Worm (Caenorhabditis elegans): ENCODE measurements around the gene nit-1.

The nit-1 gene

DNA sequence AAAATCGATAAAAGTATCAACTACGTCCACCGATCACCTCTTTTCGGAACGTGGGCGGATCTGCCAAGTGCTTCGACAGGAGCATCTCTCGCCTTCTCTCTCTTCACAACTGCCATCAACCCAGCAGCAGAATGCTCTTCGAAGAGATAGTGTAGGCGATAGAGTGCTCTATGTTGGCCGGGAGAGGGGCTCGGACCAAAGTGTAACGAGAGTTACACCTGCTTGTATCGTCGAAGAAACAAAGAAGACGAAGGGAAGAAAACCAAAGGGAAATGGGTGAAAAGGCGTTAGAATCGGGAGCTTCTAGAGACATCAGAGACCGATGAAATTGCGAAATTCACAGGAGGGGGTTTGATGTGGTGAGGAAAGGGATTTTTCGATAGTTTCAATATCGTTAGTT is 7.2 kb upstream of the nit-1 start:
- TF ChIP-seq cnd-1 (tag; optimal IDR thresholded peaks at IDR 0.05) (peak; percentile 11), blmp-1 (tag; optimal IDR thresholded peaks at IDR 0.05) (no peak), hlh-1 (tag; optimal IDR thresholded peaks at IDR 0.05) (peak; percentile 95), nhr-76 (tag; optimal IDR thresholded peaks at IDR 0.05) (no peak), unc-120 (tag; optimal IDR thresholded peaks at IDR 0.05; ENCODE audit: poor library complexity, severe bottlenecking) (peak; percentile 82), elt-3 (tag; optimal IDR thresholded peaks at IDR 0.05) (no peak), flh-1 (GFP tag; optimal IDR thresholded peaks at IDR 0.05) (no peak), lsy-2 (tag; optimal IDR thresholded peaks at IDR 0.05) (no peak), unc-62 (GFP tag; optimal IDR thresholded peaks at IDR 0.05) (peak; percentile 50)

DNA sequence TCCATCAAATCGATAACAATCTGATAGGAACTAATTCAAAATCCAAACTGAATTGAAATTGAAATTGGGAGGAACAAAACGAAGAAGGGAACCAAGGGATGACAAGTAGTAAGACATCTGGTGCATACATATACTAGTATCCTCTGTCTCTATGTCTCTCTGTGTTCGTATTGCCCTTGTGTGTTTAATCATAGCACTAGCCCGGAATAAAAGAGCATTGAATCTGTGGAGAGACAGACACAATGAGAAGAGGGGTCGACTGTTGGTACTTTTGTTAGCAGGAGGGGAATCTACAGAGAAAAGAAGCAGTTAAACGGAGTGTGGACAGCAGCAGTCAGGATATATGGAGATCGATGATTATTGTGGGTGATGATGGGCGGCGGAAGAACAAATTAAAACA is 6.3 kb upstream of the nit-1 start:
- TF ChIP-seq nhr-76 (tag; optimal IDR thresholded peaks at IDR 0.05) (no peak), elt-1 (tag; optimal IDR thresholded peaks at IDR 0.05; ENCODE audit: borderline replicate concordance, insufficient read depth) (no peak), nhr-28 (tag; optimal IDR thresholded peaks at IDR 0.05) (no peak), mls-2 (tag; optimal IDR thresholded peaks at IDR 0.05) (no peak), sptf-1 (tag; optimal IDR thresholded peaks at IDR 0.05) (no peak), M03D4.4 (tag; optimal IDR thresholded peaks at IDR 0.05) (no peak), ztf-11 (tag; optimal IDR thresholded peaks at IDR 0.05) (peak; percentile 24), lin-13 (tag; optimal IDR thresholded peaks at IDR 0.05) (no peak), lsy-2 (tag; optimal IDR thresholded peaks at IDR 0.05) (no peak), ham-2 (GFP tag; optimal IDR thresholded peaks at IDR 0.05) (peak; percentile 88), unc-120 (tag; optimal IDR thresholded peaks at IDR 0.05; ENCODE audit: poor library complexity, severe bottlenecking) (peak; percentile 30), tbx-8 (GFP tag; optimal IDR thresholded peaks at IDR 0.05) (no peak), zip-8 (tag; optimal IDR thresholded peaks at IDR 0.05) (no peak), nhr-237 (tag; optimal IDR thresholded peaks at IDR 0.05) (no peak), blmp-1 (tag; optimal IDR thresholded peaks at IDR 0.05) (no peak), drap-1 (GFP tag; optimal IDR thresholded peaks at IDR 0.05) (no peak), mep-1 (tag; optimal IDR thresholded peaks at IDR 0.05) (peak; percentile 15), cnd-1 (tag; optimal IDR thresholded peaks at IDR 0.05) (peak; percentile 12), ces-1 (GFP tag; optimal IDR thresholded peaks at IDR 0.05) (peak; percentile 37), sem-2 (GFP tag; optimal IDR thresholded peaks at IDR 0.05) (no peak), pha-4 (tag; optimal IDR thresholded peaks at IDR 0.05) (peak; percentile 4), flh-1 (GFP tag; optimal IDR thresholded peaks at IDR 0.05) (no peak), elt-3 (tag; optimal IDR thresholded peaks at IDR 0.05) (no peak), bed-3 (GFP tag; optimal IDR thresholded peaks at IDR 0.05) (no peak), ceh-83 (GFP tag; optimal IDR thresholded peaks at IDR 0.05) (no peak), nhr-12 (tag; optimal IDR thresholded peaks at IDR 0.05) (no peak), unc-62 (GFP tag; optimal IDR thresholded peaks at IDR 0.05) (peak; percentile 53), mab-5 (tag; optimal IDR thresholded peaks at IDR 0.05) (no peak), nhr-2 (tag; optimal IDR thresholded peaks at IDR 0.05) (peak; percentile 4), ceh-43 (GFP tag; optimal IDR thresholded peaks at IDR 0.05) (no peak), snpc-4 (tag; optimal IDR thresholded peaks at IDR 0.05) (no peak), ceh-39 (tag; optimal IDR thresholded peaks at IDR 0.05) (no peak), lin-32 (GFP tag; optimal IDR thresholded peaks at IDR 0.05) (no peak), unc-39 (tag; optimal IDR thresholded peaks at IDR 0.05) (no peak), hlh-1 (tag; optimal IDR thresholded peaks at IDR 0.05) (peak; percentile 79)

DNA sequence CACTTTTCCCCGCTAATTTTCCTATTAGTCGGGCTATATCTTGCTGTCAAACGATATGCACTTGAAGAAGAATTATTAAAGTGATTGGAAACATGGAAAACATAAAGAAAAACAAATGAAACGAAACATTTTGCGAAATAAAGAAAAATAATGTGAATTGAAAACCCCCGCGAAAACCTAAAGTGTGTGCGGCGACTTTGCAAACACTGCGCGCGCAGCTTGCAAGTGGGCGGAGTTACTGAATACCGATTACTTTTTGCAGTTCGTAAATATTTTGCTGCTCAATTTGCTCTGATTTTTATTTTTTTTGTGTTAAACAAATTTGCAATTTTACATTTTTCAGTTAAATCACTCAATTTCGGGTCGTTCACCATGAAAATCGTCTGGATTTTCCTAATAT is 5.4 kb upstream of the nit-1 start, which contains the start of gene ccdc-47:
Gene ccdc-47 (plus strand): TSS at position 344 of the 400 bp plus-strand sequence.
- TF ChIP-seq blmp-1 (tag; optimal IDR thresholded peaks at IDR 0.05), result peak; percentile 62
- peak; percentile 84 for TF ChIP-seq nhr-76 (tag; optimal IDR thresholded peaks at IDR 0.05)
- peak; percentile 90 for TF ChIP-seq ztf-11 (tag; optimal IDR thresholded peaks at IDR 0.05)
- TF ChIP-seq unc-39 (tag; optimal IDR thresholded peaks at IDR 0.05), result peak; percentile 44
- TF ChIP-seq unc-62 (GFP tag; optimal IDR thresholded peaks at IDR 0.05), result no peak
- peak; percentile 74 for TF ChIP-seq ceh-83 (GFP tag; optimal IDR thresholded peaks at IDR 0.05)
- peak; percentile 83 for TF ChIP-seq M03D4.4 (tag; optimal IDR thresholded peaks at IDR 0.05)
- peak; percentile 93 for TF ChIP-seq mls-2 (tag; optimal IDR thresholded peaks at IDR 0.05)
- peak; percentile 89 for TF ChIP-seq drap-1 (GFP tag; optimal IDR thresholded peaks at IDR 0.05)
- peak; percentile 71 for TF ChIP-seq pha-4 (tag; optimal IDR thresholded peaks at IDR 0.05)
- TF ChIP-seq sem-2 (GFP tag; optimal IDR thresholded peaks at IDR 0.05), result peak; percentile 64
- peak; percentile 71 for TF ChIP-seq ham-2 (GFP tag; optimal IDR thresholded peaks at IDR 0.05)
- TF ChIP-seq elt-1 (tag; optimal IDR thresholded peaks at IDR 0.05; ENCODE audit: borderline replicate concordance, insufficient read depth), result peak; percentile 27
- no peak for TF ChIP-seq nhr-12 (tag; optimal IDR thresholded peaks at IDR 0.05)
- TF ChIP-seq nhr-28 (tag; optimal IDR thresholded peaks at IDR 0.05), result peak; percentile 41
- peak; percentile 83 for TF ChIP-seq ceh-43 (GFP tag; optimal IDR thresholded peaks at IDR 0.05)
- peak; percentile 44 for TF ChIP-seq ces-1 (GFP tag; optimal IDR thresholded peaks at IDR 0.05)
- peak; percentile 71 for TF ChIP-seq lin-32 (GFP tag; optimal IDR thresholded peaks at IDR 0.05)
- TF ChIP-seq tbx-8 (GFP tag; optimal IDR thresholded peaks at IDR 0.05), result peak; percentile 63
- TF ChIP-seq sptf-1 (tag; optimal IDR thresholded peaks at IDR 0.05), result peak; percentile 94
- TF ChIP-seq mab-5 (tag; optimal IDR thresholded peaks at IDR 0.05), result peak; percentile 68
- no peak for TF ChIP-seq nhr-2 (tag; optimal IDR thresholded peaks at IDR 0.05)
- peak; percentile 85 for TF ChIP-seq cnd-1 (tag; optimal IDR thresholded peaks at IDR 0.05)
- TF ChIP-seq nhr-237 (tag; optimal IDR thresholded peaks at IDR 0.05), result peak; percentile 72
- TF ChIP-seq unc-120 (tag; optimal IDR thresholded peaks at IDR 0.05; ENCODE audit: poor library complexity, severe bottlenecking), result peak; percentile 61
- TF ChIP-seq lsy-2 (tag; optimal IDR thresholded peaks at IDR 0.05), result peak; percentile 65
- peak; percentile 62 for TF ChIP-seq elt-3 (tag; optimal IDR thresholded peaks at IDR 0.05)
- no peak for TF ChIP-seq zip-8 (tag; optimal IDR thresholded peaks at IDR 0.05)
- TF ChIP-seq ceh-39 (tag; optimal IDR thresholded peaks at IDR 0.05), result peak; percentile 42
- peak; percentile 48 for TF ChIP-seq bed-3 (GFP tag; optimal IDR thresholded peaks at IDR 0.05)
- TF ChIP-seq flh-1 (GFP tag; optimal IDR thresholded peaks at IDR 0.05), result peak; percentile 70
- peak; percentile 62 for TF ChIP-seq lin-13 (tag; optimal IDR thresholded peaks at IDR 0.05)
- TF ChIP-seq mep-1 (tag; optimal IDR thresholded peaks at IDR 0.05), result peak; percentile 55
- peak; percentile 84 for TF ChIP-seq hlh-1 (tag; optimal IDR thresholded peaks at IDR 0.05)
- TF ChIP-seq snpc-4 (tag; optimal IDR thresholded peaks at IDR 0.05), result no peak
